Worm (Caenorhabditis elegans) whole organism, L4 larva: ENCODE measurements around the gene nep-6.
A peak's percentile ranks its signal among the peaks of the same experiment; 100 is the strongest.

Source experiments
- F49E8.2 ChIP-seq: sonication (generic microtip); optimal IDR thresholded peaks from 2 replicates; lab custom pipeline; 2016; ENCODE audit warnings: missing compliant biosample characterization, mild to moderate bottlenecking, missing genetic modification characterization, borderline replicate concordance
- Y105C5A.15 ChIP-seq: fragments of 200-800 bp; sonication (Bioruptor generic); IDR thresholded peaks from 2 replicates; pipeline ENCODE4 v1.3.6; 2022; ENCODE audit warnings: missing genetic modification characterization, missing compliant biosample characterization
- Y75B8A.6 ChIP-seq: fragments of 200-800 bp; sonication (Bioruptor generic); IDR thresholded peaks from 2 replicates; pipeline ENCODE4 v1.3.6; 2022; ENCODE audit warnings: missing genetic modification reagents, missing genetic modification characterization, missing compliant biosample characterization
- ZK546.5 ChIP-seq, 2 experiments: sonication (generic microtip); optimal IDR thresholded peaks; 2 replicates each; lab custom pipeline; 2017; ENCODE audit warnings: missing biosample characterization in 2 of 2, missing genetic modification characterization in 2 of 2
- aha-1 ChIP-seq: fragments of 150-350 bp; peaks from one replicate; lab custom pipeline; 2014; ENCODE audit warnings: missing biosample characterization, missing genetic modification characterization
- ceh-28 ChIP-seq: fragments of 150-350 bp; optimal IDR thresholded peaks from 2 replicates; lab custom pipeline; 2014; ENCODE audit warnings: missing biosample characterization, missing genetic modification reagents, missing genetic modification characterization
- ces-1 ChIP-seq: fragments of 150-350 bp; sonication (generic microtip); optimal IDR thresholded peaks from 4 replicates; lab custom pipeline; 2014; ENCODE audit warnings: missing biosample characterization, missing genetic modification reagents, missing genetic modification characterization
- cey-2 ChIP-seq: sonication (generic microtip); optimal IDR thresholded peaks from 3 replicates; lab custom pipeline; 2017; ENCODE audit warnings: missing genetic modification characterization, mild to moderate bottlenecking, missing compliant biosample characterization, antibody characterized with exemption, borderline replicate concordance; ENCODE audit not compliant: insufficient read depth
- daf-16 ChIP-seq, 3 experiments: sonication (generic microtip); optimal IDR thresholded peaks; 2 replicates each; lab custom pipeline; 2016 to 2017; ENCODE audit warnings: missing genetic modification characterization in 3 of 3, missing genetic modification reagents in 3 of 3, mild to moderate bottlenecking in 2 of 3, missing compliant biosample characterization in 2 of 3, missing biosample characterization in 1 of 3, moderate library complexity in 1 of 3
- dve-1 ChIP-seq: sonication (generic microtip); optimal IDR thresholded peaks from 2 replicates; lab custom pipeline; 2017; ENCODE audit warnings: antibody characterized with exemption, mild to moderate bottlenecking, missing genetic modification characterization, missing compliant biosample characterization; ENCODE audit not compliant: insufficient read depth
- egl-27 ChIP-seq: sonication (generic microtip); optimal IDR thresholded peaks from 3 replicates; lab custom pipeline; 2017; ENCODE audit warnings: missing biosample characterization, missing genetic modification reagents, missing genetic modification characterization
- egl-43 ChIP-seq: fragments of 200-800 bp; sonication (Bioruptor generic); IDR thresholded peaks from 2 replicates; pipeline ENCODE4 v1.3.6; 2022; ENCODE audit warnings: missing genetic modification reagents, missing genetic modification characterization, missing compliant biosample characterization
- fos-1 ChIP-seq: fragments of 150-350 bp; optimal IDR thresholded peaks from 2 replicates; lab custom pipeline; 2014; ENCODE audit warnings: missing biosample characterization, missing genetic modification characterization
- gei-8 ChIP-seq: fragments of 200-800 bp; sonication (Bioruptor generic); optimal IDR thresholded peaks from 2 replicates; lab custom pipeline; 2018; ENCODE audit warnings: mild to moderate bottlenecking, missing genetic modification characterization, missing compliant biosample characterization
- hmg-1.1 ChIP-seq: fragments of 200-800 bp; sonication (Bioruptor generic); IDR thresholded peaks from 2 replicates; pipeline ENCODE4 v1.3.6; 2022; ENCODE audit warnings: missing genetic modification reagents, missing genetic modification characterization, missing compliant biosample characterization
- lim-7 ChIP-seq: fragments of 200-800 bp; sonication (Bioruptor generic); IDR thresholded peaks from 2 replicates; pipeline ENCODE4 v1.3.6; 2022; ENCODE audit warnings: missing genetic modification characterization, missing compliant biosample characterization
- lin-13 ChIP-seq: fragments of 150-350 bp; optimal IDR thresholded peaks from 2 replicates; lab custom pipeline; 2014; ENCODE audit warnings: missing biosample characterization, missing genetic modification reagents, missing genetic modification characterization
- lin-15B ChIP-seq: fragments of 150-350 bp; sonication (generic microtip); optimal IDR thresholded peaks from 3 replicates; lab custom pipeline; 2014; ENCODE audit warnings: missing biosample characterization, missing genetic modification characterization
- lin-38 ChIP-seq: fragments of 200-800 bp; sonication (Bioruptor generic); IDR thresholded peaks from 2 replicates; pipeline ENCODE4 v1.3.6; 2022; ENCODE audit warnings: missing genetic modification reagents, missing genetic modification characterization, missing compliant biosample characterization
- lin-39 ChIP-seq: fragments of 150-350 bp; optimal IDR thresholded peaks from 2 replicates; lab custom pipeline; 2014; ENCODE audit warnings: missing biosample characterization, missing genetic modification reagents, missing genetic modification characterization
- lsy-2 ChIP-seq, 2 experiments: fragments of 150-350 bp in 1 of 2; sonication (generic microtip) in 1 of 2; optimal IDR thresholded peaks; 2 replicates each; lab custom pipeline; 2014 to 2017; ENCODE audit warnings: missing biosample characterization in 2 of 2, missing genetic modification characterization in 2 of 2
- madf-5 ChIP-seq, 2 experiments: fragments of 200-800 bp; sonication (Bioruptor generic); IDR thresholded peaks; 2 replicates each; pipeline ENCODE4 v1.3.6; 2022; ENCODE audit warnings: missing compliant biosample characterization in 2 of 2, missing genetic modification characterization in 2 of 2
- mxl-3 ChIP-seq: fragments of 200-800 bp; sonication (Bioruptor generic); optimal IDR thresholded peaks from 2 replicates; lab custom pipeline; 2018; ENCODE audit warnings: mild to moderate bottlenecking, missing genetic modification characterization, missing compliant biosample characterization
- nhr-10 ChIP-seq: fragments of 150-350 bp; optimal IDR thresholded peaks from 2 replicates; lab custom pipeline; 2014; ENCODE audit warnings: missing biosample characterization, missing genetic modification characterization
- nhr-42 ChIP-seq: fragments of 200-800 bp; sonication (Bioruptor generic); IDR thresholded peaks from 2 replicates; pipeline ENCODE4 v1.3.6; 2022; ENCODE audit warnings: missing genetic modification characterization, missing compliant biosample characterization
- rbr-2 ChIP-seq: sonication (generic microtip); optimal IDR thresholded peaks from 2 replicates; lab custom pipeline; 2016; ENCODE audit warnings: missing genotype, missing genetic modification characterization, missing compliant biosample characterization
- sdz-12 ChIP-seq: fragments of 200-800 bp; sonication (Bioruptor generic); optimal IDR thresholded peaks from 2 replicates; lab custom pipeline; 2018; ENCODE audit warnings: mild to moderate bottlenecking, missing genetic modification characterization, missing compliant biosample characterization
- skn-1 ChIP-seq: fragments of 150-350 bp; optimal IDR thresholded peaks from 2 replicates; lab custom pipeline; 2014; ENCODE audit warnings: missing biosample characterization, missing genetic modification characterization
- tra-1 ChIP-seq: fragments of 200-800 bp; sonication (Bioruptor generic); IDR thresholded peaks from 2 replicates; pipeline ENCODE4 v1.3.6; 2022; ENCODE audit warnings: missing genetic modification reagents, missing genetic modification characterization, missing compliant biosample characterization
- unc-62 ChIP-seq, 3 experiments: fragments of 150-350 bp in 1 of 3; sonication (generic microtip); optimal IDR thresholded peaks in 2 of 3; peaks in 1 of 3; 1 replicate in 1 of 3; 2 replicates in 2 of 3; lab custom pipeline; 2014 to 2017; ENCODE audit warnings: missing biosample characterization in 3 of 3, missing genetic modification characterization in 3 of 3, missing genetic modification reagents in 3 of 3, missing genotype in 1 of 3
- vab-7 ChIP-seq: fragments of 200-800 bp; sonication (Bioruptor generic); IDR thresholded peaks from 2 replicates; pipeline ENCODE4 v1.3.6; 2022; ENCODE audit warnings: missing genetic modification reagents, missing genetic modification characterization, missing compliant biosample characterization
- zfp-3 ChIP-seq: fragments of 200-800 bp; sonication (Bioruptor generic); conservative IDR thresholded peaks from 2 replicates; pipeline ENCODE4 v1.3.6; 2022; ENCODE audit warnings: missing genetic modification reagents, missing genetic modification characterization, missing compliant biosample characterization
- zip-11 ChIP-seq: fragments of 200-800 bp; sonication (Bioruptor generic); IDR thresholded peaks from 2 replicates; pipeline ENCODE4 v1.3.6; 2022; ENCODE audit warnings: missing genetic modification characterization, missing compliant biosample characterization
- ztf-11 ChIP-seq: fragments of 150-350 bp; optimal IDR thresholded peaks from 2 replicates; lab custom pipeline; 2014; ENCODE audit warnings: missing biosample characterization, missing genetic modification characterization
- ztf-7 ChIP-seq: fragments of 150-350 bp; optimal IDR thresholded peaks from 2 replicates; lab custom pipeline; 2014; ENCODE audit warnings: missing biosample characterization, missing genetic modification characterization

nep-6 gene

DNA sequence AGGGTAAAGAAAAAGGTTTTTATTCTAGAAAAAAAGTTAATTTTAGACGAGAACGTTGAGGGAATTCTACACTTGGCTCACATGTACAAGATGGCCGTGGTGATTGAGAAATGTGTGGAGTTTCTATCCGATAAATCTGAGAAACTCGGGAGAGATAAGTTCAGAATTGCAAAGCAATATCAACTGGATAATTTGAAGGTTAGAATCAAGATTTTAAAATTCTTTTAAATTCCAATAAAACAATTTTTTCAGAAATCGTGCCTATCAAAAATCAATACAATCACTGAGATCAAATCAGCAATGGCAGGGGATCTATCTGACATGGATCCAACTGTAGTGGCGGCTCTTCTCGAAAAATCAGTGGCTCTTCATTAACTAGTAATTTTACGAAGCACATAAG, 38.4 kb upstream of the nep-6 start, which contains the start of gene Y49F6C.2:
Gene Y49F6C.2, plus strand, starts transcription at position 301 of the 400 bp plus-strand sequence.
- TF ChIP-seq ceh-28 (tag; lab: Kevin White, UChicago) = no peak
- TF ChIP-seq vab-7 = no peak
- no peak for TF ChIP-seq ztf-11 (tag; lab: Kevin White, UChicago)
- no peak for TF ChIP-seq Y75B8A.6
- no peak for TF ChIP-seq cey-2
- TF ChIP-seq Y105C5A.15 = no peak
- no peak for TF ChIP-seq egl-43 (GFP tag; lab: Robert Waterston, UW)
- no peak for TF ChIP-seq madf-5 (GFP tag; IDR thresholded peaks at IDR 0.05; lab: Robert Waterston, UW)
- no peak for TF ChIP-seq ZK546.5 (tag; optimal IDR thresholded peaks at IDR 0.05; lab: Kevin White, UChicago)

DNA sequence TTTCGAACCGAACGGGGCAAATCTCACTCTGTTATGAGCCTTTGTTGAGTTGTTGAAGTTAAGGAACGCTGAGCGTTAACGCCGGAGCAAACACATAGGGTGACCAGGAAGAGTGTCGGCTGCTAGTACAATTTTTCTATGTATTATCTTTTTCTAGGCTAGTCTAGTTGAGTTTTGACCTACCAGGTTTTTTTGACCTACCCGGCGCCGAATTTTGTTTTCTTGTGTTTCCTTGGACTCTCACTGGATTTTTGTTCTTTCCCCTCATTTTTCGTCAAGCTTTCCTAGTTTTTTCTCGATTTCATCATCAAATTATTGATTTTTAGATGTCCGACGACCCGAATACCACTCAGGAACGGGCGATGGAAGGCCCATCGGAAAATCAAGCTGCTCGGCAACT, 35.1 kb upstream of the nep-6 start, which contains the start of gene T06D4.1:
Gene T06D4.1, plus strand, starts transcription at position 321 of the 400 bp plus-strand sequence.
- TF ChIP-seq sdz-12 (GFP tag; lab: Kevin White, UChicago) (no peak), mxl-3 (GFP tag; lab: Kevin White, UChicago) (no peak), nhr-10 (tag; lab: Kevin White, UChicago) (no peak), Y75B8A.6 (no peak), ztf-7 (tag; lab: Kevin White, UChicago) (no peak), daf-16 (GFP tag; optimal IDR thresholded peaks at IDR 0.05; lab: Kevin White, UChicago) (no peak), daf-16 (tag; optimal IDR thresholded peaks at IDR 0.05; lab: Kevin White, UChicago) (no peak), gei-8 (GFP tag; lab: Kevin White, UChicago) (no peak), lin-13 (GFP tag; lab: Kevin White, UChicago) (no peak), lin-39 (tag; lab: Kevin White, UChicago) (no peak), tra-1 (GFP tag; lab: Robert Waterston, UW) (no peak), lim-7 (GFP tag; lab: Robert Waterston, UW) (no peak), fos-1 (tag; lab: Kevin White, UChicago) (no peak)

DNA sequence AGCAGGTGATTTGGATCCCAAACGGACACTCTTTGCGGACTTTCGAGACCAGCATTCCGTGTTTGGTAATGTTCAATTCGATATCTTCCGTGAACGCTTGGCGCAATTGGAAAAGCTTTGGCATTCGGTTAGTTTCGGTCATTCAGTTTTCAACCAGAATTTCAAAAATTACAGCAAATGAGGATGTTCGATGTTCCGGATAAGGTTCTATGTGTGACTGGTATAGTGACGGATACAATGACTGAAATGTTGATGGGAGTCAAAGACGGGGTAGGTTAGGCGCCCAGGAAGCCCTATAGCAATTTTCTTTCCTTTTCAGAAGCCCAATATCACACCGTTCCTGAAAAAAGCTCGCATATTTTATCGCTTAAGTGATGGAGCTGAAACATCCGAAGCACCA, 33.5 kb upstream of the nep-6 start:
- no peak for TF ChIP-seq lin-15B (tag; lab: Kevin White, UChicago)
- peak in 1 of 2 experiments; percentile 95 for TF ChIP-seq unc-62 (GFP tag; optimal IDR thresholded peaks at IDR 0.05 in 1 of 2; lab: Kevin White, UChicago)
- TF ChIP-seq unc-62 (tag; optimal IDR thresholded peaks at IDR 0.05; lab: Kevin White, UChicago) = no peak
- TF ChIP-seq F49E8.2 (tag; lab: Kevin White, UChicago) = no peak

DNA sequence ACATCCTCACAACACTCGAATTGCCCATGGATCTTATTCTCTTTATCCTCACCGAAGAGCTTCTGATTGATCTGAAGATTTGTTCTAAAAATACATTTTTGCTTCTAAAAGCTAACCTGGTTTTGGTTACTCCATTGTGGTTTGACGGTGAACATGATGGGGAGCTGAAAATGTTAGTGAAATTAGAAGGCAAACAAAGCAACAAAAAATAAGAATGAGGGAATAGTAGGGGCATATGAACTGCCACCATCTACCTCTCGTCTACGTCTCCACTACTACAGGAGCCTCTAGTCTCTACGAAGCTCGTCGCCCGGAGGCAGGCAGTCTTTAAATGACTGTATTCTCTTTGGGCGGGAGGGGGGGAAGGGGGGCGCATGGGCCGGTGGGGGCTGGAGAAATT, 30.9 kb upstream of the nep-6 start, which contains the start of gene T06D4.2:
Gene T06D4.2, minus strand, starts transcription at position 170 of the 400 bp plus-strand sequence.
- TF ChIP-seq aha-1 (tag; lab: Kevin White, UChicago) (peak; percentile 93), ces-1 (GFP tag; lab: Kevin White, UChicago) (no peak)

DNA sequence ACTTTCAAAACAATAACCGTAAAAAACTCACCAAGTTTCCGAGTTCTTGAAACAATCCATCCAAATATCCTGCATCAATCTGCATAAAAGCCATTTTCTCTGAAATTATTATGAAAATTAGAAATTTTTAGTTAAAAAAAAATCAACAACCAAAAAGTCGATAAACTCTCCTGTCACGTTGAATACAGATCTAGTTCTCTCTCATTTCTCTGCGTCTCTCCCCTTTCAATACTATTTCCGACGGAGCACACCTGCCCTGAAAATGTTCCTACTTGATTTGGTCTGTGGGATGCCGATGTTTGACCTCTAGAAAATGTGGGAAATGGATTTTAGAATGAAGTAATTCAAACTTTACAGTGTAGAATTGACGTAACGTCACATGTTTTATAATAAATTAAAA, 29.1 kb upstream of the nep-6 start, which contains the start of gene T06D4.6:
Gene T06D4.6, minus strand, starts transcription at position 101 of the 400 bp plus-strand sequence.
- no peak for TF ChIP-seq ces-1 (GFP tag; lab: Kevin White, UChicago)
- no peak for TF ChIP-seq unc-62 (GFP tag; optimal IDR thresholded peaks at IDR 0.05 in 1 of 2; lab: Kevin White, UChicago)
- no peak for TF ChIP-seq unc-62 (tag; optimal IDR thresholded peaks at IDR 0.05; lab: Kevin White, UChicago)
- no peak for TF ChIP-seq zfp-3 (GFP tag; lab: Robert Waterston, UW)
- no peak for TF ChIP-seq rbr-2
- TF ChIP-seq gei-8 (GFP tag; lab: Kevin White, UChicago) = no peak
- no peak for TF ChIP-seq lin-38 (GFP tag; lab: Robert Waterston, UW)
- no peak for TF ChIP-seq zip-11 (GFP tag; lab: Robert Waterston, UW)
- no peak for TF ChIP-seq egl-27 (tag; lab: Kevin White, UChicago)
- TF ChIP-seq hmg-1.1 (GFP tag; lab: Robert Waterston, UW) = no peak
- no peak for TF ChIP-seq skn-1 (tag; lab: Kevin White, UChicago)
- TF ChIP-seq nhr-42 = no peak
- TF ChIP-seq lsy-2 (tag; optimal IDR thresholded peaks at IDR 0.05; lab: Kevin White, UChicago) = no peak
- TF ChIP-seq dve-1 (tag; lab: Kevin White, UChicago) = no peak
